Fruit fly (Drosophila melanogaster): ENCODE data around the gene oc.

dm6 chrX:8669434-8669833, 19.0 kb upstream of the oc start:
- TF ChIP-seq psq (optimal IDR thresholded peaks at IDR 0.05) (no peak), ttk (optimal IDR thresholded peaks at IDR 0.05) (no peak), Myc (optimal IDR thresholded peaks at IDR 0.05) (no peak), insv (optimal IDR thresholded peaks at IDR 0.05) (no peak), Sin3A (optimal IDR thresholded peaks at IDR 0.05) (no peak), h (optimal IDR thresholded peaks at IDR 0.05) (no peak)

Data from Kc167 (cell line).